Worm (Caenorhabditis elegans): ENCODE results near the gene trpa-1.

trpa-1 gene

ce11 chrIV:11868452-11868851 lies 4.1 kb downstream of the trpa-1 start:
- TF ChIP-seq nhr-232 (tag; optimal IDR thresholded peaks at IDR 0.05) = no peak
- TF ChIP-seq npax-4 (tag; optimal IDR thresholded peaks at IDR 0.05) = no peak
- TF ChIP-seq rnt-1 (tag; optimal IDR thresholded peaks at IDR 0.05) = no peak
- TF ChIP-seq ceh-31 (tag; optimal IDR thresholded peaks at IDR 0.05) = no peak
- TF ChIP-seq pros-1 (tag; optimal IDR thresholded peaks at IDR 0.05) = no peak
- TF ChIP-seq ceh-6 (GFP tag; optimal IDR thresholded peaks at IDR 0.05) = no peak
- TF ChIP-seq K02D7.2 (tag; optimal IDR thresholded peaks at IDR 0.05) = no peak
- TF ChIP-seq unc-86 (tag; optimal IDR thresholded peaks at IDR 0.05) = no peak

- no peak for TF ChIP-seq Y22D7AL.16 (tag; optimal IDR thresholded peaks at IDR 0.05)
- no peak for TF ChIP-seq ceh-45 (GFP tag; IDR thresholded peaks at IDR 0.05)
- peak; percentile 26 for TF ChIP-seq sox-4 (tag; optimal IDR thresholded peaks at IDR 0.05)
- TF ChIP-seq ceh-22 (tag; optimal IDR thresholded peaks at IDR 0.05) = no peak
- TF ChIP-seq K02D7.2 (tag; optimal IDR thresholded peaks at IDR 0.05) = no peak
- TF ChIP-seq ref-2 (tag; optimal IDR thresholded peaks at IDR 0.05) = no peak
- TF ChIP-seq tbx-2 (tag; optimal IDR thresholded peaks at IDR 0.05) = peak; percentile 32
- no peak for TF ChIP-seq ceh-9 (tag; optimal IDR thresholded peaks at IDR 0.05)
- no peak for TF ChIP-seq hlh-15 (tag; optimal IDR thresholded peaks at IDR 0.05)
- no peak for TF ChIP-seq hlh-13 (GFP tag; optimal IDR thresholded peaks at IDR 0.05)
- peak; percentile 57 for TF ChIP-seq unc-42 (tag; optimal IDR thresholded peaks at IDR 0.05)
- no peak for TF ChIP-seq ets-4 (tag; optimal IDR thresholded peaks at IDR 0.05)
- TF ChIP-seq ceh-34 (tag; optimal IDR thresholded peaks at IDR 0.05) = peak; percentile 48
- no peak for TF ChIP-seq unc-55 (GFP tag; optimal IDR thresholded peaks at IDR 0.05)
- TF ChIP-seq rnt-1 (tag; optimal IDR thresholded peaks at IDR 0.05) = no peak
- TF ChIP-seq madf-2 (tag; optimal IDR thresholded peaks at IDR 0.05) = no peak
- TF ChIP-seq hlh-6 (tag; optimal IDR thresholded peaks at IDR 0.05) = peak; percentile 32
- no peak for TF ChIP-seq ceh-14 (tag; optimal IDR thresholded peaks at IDR 0.05)
- TF ChIP-seq unc-3 (GFP tag; conservative IDR thresholded peaks at IDR 0.05) = no peak
- TF ChIP-seq unc-3 (tag; optimal IDR thresholded peaks at IDR 0.05) = no peak
- TF ChIP-seq ttx-3 (tag; optimal IDR thresholded peaks at IDR 0.05) = no peak
- TF ChIP-seq nhr-232 (tag; optimal IDR thresholded peaks at IDR 0.05) = no peak
- TF ChIP-seq hlh-30 (tag; optimal IDR thresholded peaks at IDR 0.05; ENCODE audit: insufficient read depth) = no peak
- no peak for TF ChIP-seq tbx-7 (tag; optimal IDR thresholded peaks at IDR 0.05)
- no peak for TF ChIP-seq ceh-2 (tag; optimal IDR thresholded peaks at IDR 0.05)
- no peak for TF ChIP-seq T23F11.4 (GFP tag; optimal IDR thresholded peaks at IDR 0.05)
- no peak for TF ChIP-seq eyg-1 (tag; optimal IDR thresholded peaks at IDR 0.05)
- no peak for TF ChIP-seq pha-4 (tag; optimal IDR thresholded peaks at IDR 0.05)
- no peak for TF ChIP-seq che-1 (tag; optimal IDR thresholded peaks at IDR 0.05)
- peak; percentile 93 for TF ChIP-seq ceh-48 (tag; optimal IDR thresholded peaks at IDR 0.05)
- no peak for TF ChIP-seq ceh-24 (tag; optimal IDR thresholded peaks at IDR 0.05)
- TF ChIP-seq dmd-4 (tag; optimal IDR thresholded peaks at IDR 0.05; ENCODE audit: borderline replicate concordance) = no peak
- TF ChIP-seq ahr-1 (tag; optimal IDR thresholded peaks at IDR 0.05) = no peak
- peak; percentile 1 for TF ChIP-seq elt-4 (tag; optimal IDR thresholded peaks at IDR 0.05)
- no peak for TF ChIP-seq fkh-6 (tag; optimal IDR thresholded peaks at IDR 0.05)
- TF ChIP-seq ceh-31 (tag; optimal IDR thresholded peaks at IDR 0.05) = peak; percentile 49
- no peak for TF ChIP-seq K09A11.1 (tag; optimal IDR thresholded peaks at IDR 0.05; ENCODE audit: insufficient read depth)
- TF ChIP-seq nfya-1 (tag; optimal IDR thresholded peaks at IDR 0.05) = no peak
- TF ChIP-seq ztf-16 (tag; optimal IDR thresholded peaks at IDR 0.05) = no peak
- peak; percentile 65 for TF ChIP-seq pros-1 (tag; optimal IDR thresholded peaks at IDR 0.05)
- no peak for TF ChIP-seq ceh-6 (GFP tag; optimal IDR thresholded peaks at IDR 0.05)
- TF ChIP-seq F13H6.1 (tag; optimal IDR thresholded peaks at IDR 0.05) = no peak
- TF ChIP-seq C38D4.7 (GFP tag; optimal IDR thresholded peaks at IDR 0.05) = no peak
- peak; percentile 57 for TF ChIP-seq C08G9.2 (tag; optimal IDR thresholded peaks at IDR 0.05)
- no peak for TF ChIP-seq fkh-10 (GFP tag; optimal IDR thresholded peaks at IDR 0.05)
- TF ChIP-seq unc-86 (tag; optimal IDR thresholded peaks at IDR 0.05) = no peak
- no peak for TF ChIP-seq dve-1 (tag; optimal IDR thresholded peaks at IDR 0.05)
- no peak for TF ChIP-seq sdc-2 (tag; optimal IDR thresholded peaks at IDR 0.05)
- no peak for TF ChIP-seq pat-9 (tag; optimal IDR thresholded peaks at IDR 0.05)
- TF ChIP-seq npax-4 (tag; optimal IDR thresholded peaks at IDR 0.05) = no peak
- no peak for TF ChIP-seq gmeb-2 (tag; optimal IDR thresholded peaks at IDR 0.05)
Measured at ce11 chrIV:11871083-11871482, 6.8 kb downstream of the trpa-1 start.

Data from whole organism, late embryonic.